Fruit fly (Drosophila melanogaster) whole organism, wandering third instar larva: ENCODE measurements around the gene dgt2.

Experiments
- h ChIP-seq: fragments of 200-800 bp; sonication (Bioruptor generic); optimal IDR thresholded peaks from 3 replicates; lab custom pipeline; 2016; ENCODE audit warnings: missing biosample characterization, mild to moderate bottlenecking, missing genetic modification characterization
- pan ChIP-seq: fragments of >200 bp; optimal IDR thresholded peaks from 2 replicates; lab custom pipeline; 2017
- psq ChIP-seq: fragments of 200-800 bp; sonication (Bioruptor generic); optimal IDR thresholded peaks from 3 replicates; lab custom pipeline; 2017; ENCODE audit warnings: missing biosample characterization, mild to moderate bottlenecking, missing genetic modification characterization, moderate library complexity

DNA sequence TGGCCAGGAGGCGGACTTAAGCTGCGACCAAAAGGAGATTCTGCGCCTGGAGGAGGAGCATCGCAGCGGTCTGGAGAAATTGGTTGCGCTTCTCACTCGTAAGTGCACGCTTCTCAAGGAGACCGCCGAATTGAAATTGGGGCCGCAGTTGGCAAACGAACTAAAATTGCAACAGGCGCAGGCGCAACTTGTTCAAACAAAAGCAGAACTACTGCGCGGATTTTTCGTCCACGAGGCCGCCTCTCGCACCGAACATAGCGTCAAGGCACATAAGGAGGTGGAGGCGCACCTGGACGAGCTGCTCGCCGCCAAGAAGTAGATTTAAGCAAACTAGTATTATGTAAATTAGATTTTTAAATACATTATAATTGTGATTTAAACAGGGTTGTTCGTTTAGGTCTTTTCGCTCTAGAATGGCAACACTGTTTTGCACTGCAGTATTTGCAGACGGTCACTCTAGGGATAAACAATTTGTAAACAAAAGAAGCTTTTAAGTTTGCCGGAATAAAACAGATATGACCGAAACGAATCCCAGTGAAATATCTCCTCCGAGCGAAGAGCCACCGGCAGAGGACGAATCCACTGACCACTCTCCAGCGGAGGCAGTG is 826 bp downstream of the dgt2 start, which contains the start of gene escl:
- no peak for TF ChIP-seq h (GFP tag; lab: Kevin White, UChicago)
- TF ChIP-seq psq (GFP tag; lab: Kevin White, UChicago), result no peak
- no peak for TF ChIP-seq pan
